Worm (Caenorhabditis elegans) whole organism, L3 larva: ENCODE measurements around the gene Y22D7AL.4.

Source experiments
- ZK546.5 ChIP-seq: sonication (generic microtip); optimal IDR thresholded peaks from 2 replicates; lab custom pipeline; 2017; ENCODE audit warnings: missing biosample characterization, missing genetic modification characterization
- aly-2 ChIP-seq: fragments of 150-350 bp; optimal IDR thresholded peaks from 2 replicates; lab custom pipeline; 2014; ENCODE audit warnings: missing biosample characterization, missing genetic modification characterization
- ceh-16 ChIP-seq: sonication (generic microtip); optimal IDR thresholded peaks from 2 replicates; lab custom pipeline; 2017; ENCODE audit warnings: missing biosample characterization, missing genetic modification characterization
- ceh-28 ChIP-seq: fragments of 150-350 bp; optimal IDR thresholded peaks from 2 replicates; lab custom pipeline; 2014; ENCODE audit warnings: missing biosample characterization, missing genetic modification reagents, missing genetic modification characterization
- ceh-9 ChIP-seq: sonication (generic microtip); optimal IDR thresholded peaks from 2 replicates; lab custom pipeline; 2018; ENCODE audit warnings: missing biosample characterization, missing genetic modification characterization
- egl-27 ChIP-seq: sonication (generic microtip); optimal IDR thresholded peaks from 4 replicates; lab custom pipeline; 2017; ENCODE audit warnings: missing biosample characterization, missing genetic modification reagents, missing genetic modification characterization
- egl-5 ChIP-seq: fragments of 150-350 bp; optimal IDR thresholded peaks from 2 replicates; lab custom pipeline; 2017; ENCODE audit warnings: missing biosample characterization, missing genetic modification reagents, missing genetic modification characterization, inconsistent platforms
- elt-1 ChIP-seq: fragments of 150-350 bp; optimal IDR thresholded peaks from 2 replicates; lab custom pipeline; 2014; ENCODE audit warnings: missing biosample characterization, missing genetic modification characterization
- elt-2 ChIP-seq: sonication (generic microtip); optimal IDR thresholded peaks from 2 replicates; lab custom pipeline; 2016; ENCODE audit warnings: missing genetic modification reagents, mild to moderate bottlenecking, missing genetic modification characterization, missing compliant biosample characterization
- fkh-10 ChIP-seq: sonication (generic microtip); optimal IDR thresholded peaks from 2 replicates; lab custom pipeline; 2017; ENCODE audit warnings: missing biosample characterization, missing genetic modification reagents, missing genetic modification characterization
- hmg-11 ChIP-seq: sonication (generic microtip); optimal IDR thresholded peaks from 2 replicates; lab custom pipeline; 2016; ENCODE audit warnings: missing genetic modification characterization, missing compliant biosample characterization
- lin-15B ChIP-seq: fragments of 150-350 bp; optimal IDR thresholded peaks from 2 replicates; lab custom pipeline; 2014; ENCODE audit warnings: missing biosample characterization, missing genetic modification characterization
- lin-39 ChIP-seq: fragments of 150-350 bp; optimal IDR thresholded peaks from 2 replicates; lab custom pipeline; 2018; ENCODE audit warnings: missing biosample characterization, missing genetic modification reagents, missing genetic modification characterization
- lsy-12 ChIP-seq: sonication (generic microtip); optimal IDR thresholded peaks from 2 replicates; lab custom pipeline; 2016; ENCODE audit warnings: mild to moderate bottlenecking, missing genetic modification characterization, missing compliant biosample characterization
- mdl-1 ChIP-seq: fragments of 150-350 bp; optimal IDR thresholded peaks from 2 replicates; lab custom pipeline; 2014; ENCODE audit warnings: missing biosample characterization, missing genetic modification characterization
- mml-1 ChIP-seq: fragments of 150-350 bp; sonication (generic microtip); optimal IDR thresholded peaks from 3 replicates; lab custom pipeline; 2014; ENCODE audit warnings: missing biosample characterization, missing genetic modification characterization
- nfya-1 ChIP-seq: sonication (generic microtip); optimal IDR thresholded peaks from 2 replicates; lab custom pipeline; 2017; ENCODE audit warnings: missing genetic modification characterization, mild to moderate bottlenecking, missing compliant biosample characterization, antibody characterized with exemption, moderate library complexity; ENCODE audit not compliant: insufficient read depth
- nhr-11 ChIP-seq: fragments of 150-350 bp; optimal IDR thresholded peaks from 2 replicates; lab custom pipeline; 2014; ENCODE audit warnings: missing biosample characterization, missing genetic modification characterization
- nhr-12 ChIP-seq: fragments of 150-350 bp; optimal IDR thresholded peaks from 2 replicates; lab custom pipeline; 2014; ENCODE audit warnings: missing biosample characterization, missing genetic modification characterization
- nhr-23 ChIP-seq: fragments of 150-350 bp; optimal IDR thresholded peaks from 2 replicates; lab custom pipeline; 2014; ENCODE audit warnings: missing biosample characterization, missing genetic modification reagents, missing genetic modification characterization
- nhr-25 ChIP-seq: sonication (generic microtip); optimal IDR thresholded peaks from 2 replicates; lab custom pipeline; 2017; ENCODE audit warnings: missing biosample characterization, missing genetic modification characterization
- nhr-28 ChIP-seq: fragments of 150-350 bp; optimal IDR thresholded peaks from 2 replicates; lab custom pipeline; 2014; ENCODE audit warnings: missing biosample characterization, missing genetic modification characterization
- nhr-43 ChIP-seq: sonication (generic microtip); optimal IDR thresholded peaks from 2 replicates; lab custom pipeline; 2016; ENCODE audit warnings: mild to moderate bottlenecking, missing genetic modification characterization, missing compliant biosample characterization; ENCODE audit not compliant: poor library complexity, severe bottlenecking
- nhr-67 ChIP-seq: fragments of 150-350 bp; optimal IDR thresholded peaks from 2 replicates; lab custom pipeline; 2014; ENCODE audit warnings: missing biosample characterization, missing genetic modification characterization
- nhr-76 ChIP-seq: fragments of 150-350 bp; sonication (generic microtip); optimal IDR thresholded peaks from 5 replicates; lab custom pipeline; 2014; ENCODE audit warnings: missing biosample characterization, missing genetic modification characterization
- nhr-77 ChIP-seq: fragments of 150-350 bp; optimal IDR thresholded peaks from 2 replicates; lab custom pipeline; 2014; ENCODE audit warnings: missing biosample characterization, missing genetic modification characterization
- sea-2 ChIP-seq: fragments of 150-350 bp; sonication (generic microtip); optimal IDR thresholded peaks from 4 replicates; lab custom pipeline; 2014; ENCODE audit warnings: missing biosample characterization, missing genetic modification reagents, missing genetic modification characterization
- snpc-4 ChIP-seq: fragments of 150-350 bp; optimal IDR thresholded peaks from 2 replicates; lab custom pipeline; 2014; ENCODE audit warnings: missing biosample characterization, missing genetic modification characterization
- unc-39 ChIP-seq: sonication (generic microtip); optimal IDR thresholded peaks from 4 replicates; lab custom pipeline; 2017; ENCODE audit warnings: missing biosample characterization, missing genetic modification characterization
- ztf-4 ChIP-seq: fragments of 150-350 bp; optimal IDR thresholded peaks from 2 replicates; lab custom pipeline; 2014; ENCODE audit warnings: missing biosample characterization, missing genetic modification characterization

Gene Y22D7AL.4

ce11 chrIII:1604514-1604976 lies 21.9 kb upstream of the Y22D7AL.4 start, which contains the start of gene Y22D7AL.6:
Gene Y22D7AL.6, plus strand, starts transcription at chrIII:1604926.
- TF ChIP-seq nhr-43 (tag; lab: Kevin White, UChicago) (peak; percentile 37), nhr-25 (tag; lab: Kevin White, UChicago) (peak; percentile 43), elt-2 (peak; percentile 37), egl-27 (tag; lab: Kevin White, UChicago) (peak; percentile 28), nhr-77 (tag; lab: Kevin White, UChicago) (peak; percentile 8), ZK546.5 (tag; lab: Kevin White, UChicago) (no peak), lin-15B (tag; lab: Kevin White, UChicago) (peak; percentile 2), nhr-76 (tag; lab: Kevin White, UChicago) (no peak), nhr-67 (no peak), nhr-23 (tag; lab: Kevin White, UChicago) (peak; percentile 33), hmg-11 (tag; lab: Kevin White, UChicago) (peak; percentile 45), lsy-12 (peak; percentile 58), nfya-1 (tag; lab: Kevin White, UChicago) (peak; percentile 32)

- no peak for TF ChIP-seq sea-2 (GFP tag; lab: Kevin White, UChicago)
- TF ChIP-seq ceh-28 (tag; lab: Kevin White, UChicago), result peak; percentile 74
- no peak for TF ChIP-seq mml-1 (tag; lab: Kevin White, UChicago)
Observed at ce11 chrIII:1607659-1608058, 18.8 kb upstream of the Y22D7AL.4 start.

- peak; percentile 60 for TF ChIP-seq ceh-28 (tag; lab: Kevin White, UChicago)
- TF ChIP-seq aly-2 (tag; lab: Kevin White, UChicago), result no peak
Observed at ce11 chrIII:1610938-1611337, 15.5 kb upstream of the Y22D7AL.4 start.

DNA sequence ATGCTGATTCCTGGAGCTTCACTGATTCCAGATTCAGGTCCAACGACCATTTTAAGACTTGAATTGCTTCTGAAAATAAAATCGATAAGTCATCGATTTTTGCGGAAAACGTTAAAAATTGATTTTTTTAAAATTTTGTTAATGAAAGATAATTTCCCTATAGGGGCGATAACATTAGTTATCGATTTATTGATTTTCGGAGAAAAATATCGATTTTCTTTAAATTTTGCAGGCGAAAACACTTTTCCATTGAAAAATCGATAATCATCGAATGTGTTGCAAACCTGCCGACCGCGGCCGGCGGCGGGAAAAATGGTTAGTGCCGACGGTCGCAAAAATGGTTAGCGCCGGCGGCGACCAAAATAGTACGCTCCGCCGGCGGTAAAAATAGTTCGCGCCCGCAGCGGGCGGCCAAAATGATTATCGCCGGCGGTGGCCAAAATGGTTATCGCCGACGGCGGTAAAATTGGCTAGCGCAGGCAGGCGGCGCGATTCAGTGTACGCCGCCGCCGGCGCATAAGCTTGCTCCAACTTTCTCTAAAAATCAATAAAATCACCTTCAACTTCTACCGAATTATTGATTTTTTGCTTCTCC lies 13.4 kb upstream of the Y22D7AL.4 start:
- TF ChIP-seq unc-39 (tag; lab: Kevin White, UChicago), result no peak
- no peak for TF ChIP-seq nhr-12 (tag; lab: Kevin White, UChicago)
- no peak for TF ChIP-seq elt-1 (tag; lab: Kevin White, UChicago)
- TF ChIP-seq sea-2 (GFP tag; lab: Kevin White, UChicago), result no peak
- TF ChIP-seq nhr-67, result no peak
- TF ChIP-seq nhr-23 (tag; lab: Kevin White, UChicago), result no peak
- TF ChIP-seq ceh-28 (tag; lab: Kevin White, UChicago), result peak; percentile 94
- TF ChIP-seq, all 47 proteins: peak for 1

ce11 chrIII:1613933-1614332 lies 12.5 kb upstream of the Y22D7AL.4 start, which contains the start of gene Y22D7AL.9:
Gene Y22D7AL.9, minus strand, starts transcription at chrIII:1614033.
- TF ChIP-seq nhr-28 (tag; lab: Kevin White, UChicago) (no peak), mdl-1 (tag; lab: Kevin White, UChicago) (no peak), sea-2 (GFP tag; lab: Kevin White, UChicago) (no peak), unc-39 (tag; lab: Kevin White, UChicago) (no peak), nhr-11 (tag; lab: Kevin White, UChicago) (no peak), egl-5 (tag; lab: Kevin White, UChicago) (no peak), ceh-16 (tag; lab: Kevin White, UChicago) (no peak), egl-27 (tag; lab: Kevin White, UChicago) (no peak), snpc-4 (tag; lab: Kevin White, UChicago) (no peak), hmg-11 (tag; lab: Kevin White, UChicago) (no peak), fkh-10 (GFP tag; lab: Kevin White, UChicago) (no peak), ceh-9 (tag; lab: Kevin White, UChicago) (no peak), ztf-4 (tag; lab: Kevin White, UChicago) (no peak)

ce11 chrIII:1614412-1614811 lies 12.0 kb upstream of the Y22D7AL.4 start:
- TF ChIP-seq unc-39 (tag; lab: Kevin White, UChicago) (no peak), fkh-10 (GFP tag; lab: Kevin White, UChicago) (no peak), nhr-23 (tag; lab: Kevin White, UChicago) (peak; percentile 1), lin-39 (tag; lab: Kevin White, UChicago) (no peak), elt-1 (tag; lab: Kevin White, UChicago) (no peak), nhr-25 (tag; lab: Kevin White, UChicago) (peak; percentile 1)
